Worm (Caenorhabditis elegans) whole organism, young adult: ENCODE data around the gene M153.5.

Experiments
- B0019.2 ChIP-seq: fragments of 200-800 bp; sonication (Bioruptor generic); conservative IDR thresholded peaks from 2 replicates; pipeline ENCODE4 v1.3.6; 2022; ENCODE audit warnings: missing genetic modification reagents, missing genetic modification characterization, missing compliant biosample characterization
- B0261.1 ChIP-seq: sonication (generic microtip); optimal IDR thresholded peaks from 2 replicates; lab custom pipeline; 2016; ENCODE audit warnings: mild to moderate bottlenecking, missing genetic modification characterization, moderate library complexity, missing compliant biosample characterization
- B0336.3 ChIP-seq: fragments of 200-800 bp; sonication (Bioruptor generic); IDR thresholded peaks from 2 replicates; pipeline ENCODE4 v1.3.6; 2022; ENCODE audit warnings: missing genetic modification characterization, missing compliant biosample characterization
- C17E4.6 ChIP-seq: fragments of 200-800 bp; sonication (Bioruptor generic); IDR thresholded peaks from 2 replicates; pipeline ENCODE4 v1.3.6; 2022; ENCODE audit warnings: missing genetic modification reagents, missing genetic modification characterization, missing compliant biosample characterization
- F23B12.7 ChIP-seq: sonication (generic microtip); optimal IDR thresholded peaks from 2 replicates; lab custom pipeline; 2017; ENCODE audit warnings: missing genetic modification characterization, mild to moderate bottlenecking, missing compliant biosample characterization, antibody characterized with exemption, moderate library complexity; ENCODE audit not compliant: insufficient read depth
- F37B4.10 ChIP-seq: fragments of 200-800 bp; sonication (Bioruptor generic); IDR thresholded peaks from 2 replicates; pipeline ENCODE4 v1.3.6; 2022; ENCODE audit warnings: missing genetic modification characterization, missing compliant biosample characterization
- F52B5.7 ChIP-seq: sonication (generic microtip); optimal IDR thresholded peaks from 2 replicates; lab custom pipeline; 2016; ENCODE audit warnings: mild to moderate bottlenecking, missing genetic modification characterization, missing compliant biosample characterization
- F57C9.4 ChIP-seq: sonication (generic microtip); optimal IDR thresholded peaks from 2 replicates; lab custom pipeline; 2017; ENCODE audit warnings: mild to moderate bottlenecking, missing genetic modification characterization, missing compliant biosample characterization
- K12H6.12 ChIP-seq: fragments of 200-800 bp; sonication (Bioruptor generic); optimal IDR thresholded peaks from 2 replicates; lab custom pipeline; 2018; ENCODE audit warnings: mild to moderate bottlenecking, missing genetic modification characterization, missing compliant biosample characterization
- Y53G8AR.9 ChIP-seq: fragments of 200-800 bp; sonication (Bioruptor generic); conservative IDR thresholded peaks from 2 replicates; pipeline ENCODE4 v1.3.6; 2022; ENCODE audit warnings: missing genetic modification reagents, missing genetic modification characterization, missing compliant biosample characterization
- Y56A3A.18 ChIP-seq: fragments of 200-800 bp; sonication (Bioruptor generic); IDR thresholded peaks from 2 replicates; pipeline ENCODE4 v1.3.6; 2022; ENCODE audit warnings: missing genetic modification reagents, missing genetic modification characterization, missing compliant biosample characterization
- ZK185.1 ChIP-seq: sonication (generic microtip); optimal IDR thresholded peaks from 2 replicates; lab custom pipeline; 2016; ENCODE audit warnings: mild to moderate bottlenecking, missing genetic modification characterization, missing compliant biosample characterization; ENCODE audit not compliant: poor library complexity, severe bottlenecking
- ama-1 ChIP-seq, 3 experiments: fragments of 150-350 bp in 1 of 3; sonication (generic microtip) in 2 of 3; optimal IDR thresholded peaks; 2 replicates each; lab custom pipeline; 2014 to 2018; ENCODE audit warnings: missing biosample characterization in 2 of 3, missing genetic modification characterization in 2 of 3, missing genetic modification reagents in 2 of 3
- athp-1 ChIP-seq: sonication (generic microtip); optimal IDR thresholded peaks from 2 replicates; lab custom pipeline; 2017; ENCODE audit warnings: mild to moderate bottlenecking, missing genetic modification characterization, missing compliant biosample characterization
- attf-5 ChIP-seq: fragments of 200-800 bp; sonication (Bioruptor generic); optimal IDR thresholded peaks from 2 replicates; lab custom pipeline; 2018; ENCODE audit warnings: mild to moderate bottlenecking, missing genetic modification characterization, missing compliant biosample characterization
- attf-6 ChIP-seq: fragments of 200-800 bp; sonication (Bioruptor generic); IDR thresholded peaks from 2 replicates; pipeline ENCODE4 v1.3.6; 2022; ENCODE audit warnings: missing genetic modification reagents, missing genetic modification characterization, missing compliant biosample characterization
- cebp-2 ChIP-seq: fragments of 200-800 bp; sonication (Bioruptor generic); IDR thresholded peaks from 2 replicates; pipeline ENCODE4 v1.3.6; 2022; ENCODE audit warnings: missing genetic modification characterization, missing compliant biosample characterization
- ceh-58 ChIP-seq: fragments of 200-800 bp; sonication (Bioruptor generic); IDR thresholded peaks from 2 replicates; pipeline ENCODE4 v1.3.6; 2022; ENCODE audit warnings: missing genetic modification characterization, missing compliant biosample characterization
- chd-7 ChIP-seq: sonication (generic microtip); optimal IDR thresholded peaks from 2 replicates; lab custom pipeline; 2016; ENCODE audit warnings: mild to moderate bottlenecking, missing genetic modification characterization, moderate library complexity, missing compliant biosample characterization
- die-1 ChIP-seq: sonication (generic microtip); optimal IDR thresholded peaks from 2 replicates; lab custom pipeline; 2016; ENCODE audit warnings: missing genotype, mild to moderate bottlenecking, missing genetic modification characterization, missing compliant biosample characterization
- dox-1 ChIP-seq: fragments of 200-800 bp; sonication (Bioruptor generic); IDR thresholded peaks from 2 replicates; pipeline ENCODE4 v1.3.6; 2022; ENCODE audit warnings: missing genetic modification reagents, missing genetic modification characterization, missing compliant biosample characterization
- egl-18 ChIP-seq: fragments of 200-800 bp; sonication (Bioruptor generic); IDR thresholded peaks from 2 replicates; pipeline ENCODE4 v1.3.6; 2022; ENCODE audit warnings: missing genetic modification reagents, missing genetic modification characterization, missing compliant biosample characterization
- egl-44 ChIP-seq: fragments of 200-800 bp; sonication (Bioruptor generic); IDR thresholded peaks from 2 replicates; pipeline ENCODE4 v1.3.6; 2022; ENCODE audit warnings: missing genetic modification reagents, missing genetic modification characterization, missing compliant biosample characterization
- egrh-3 ChIP-seq: fragments of 200-800 bp; sonication (Bioruptor generic); IDR thresholded peaks from 2 replicates; pipeline ENCODE4 v1.3.6; 2022; ENCODE audit warnings: missing genetic modification reagents, missing genetic modification characterization, missing compliant biosample characterization
- ekl-4 ChIP-seq: fragments of 200-800 bp; sonication (Bioruptor generic); IDR thresholded peaks from 2 replicates; pipeline ENCODE4 v1.3.6; 2022; ENCODE audit warnings: missing genetic modification reagents, missing genetic modification characterization, missing compliant biosample characterization
- lin-35 ChIP-seq, 3 experiments: fragments of 150-350 bp in 2 of 3; sonication (generic microtip) in 1 of 3; optimal IDR thresholded peaks; 2 replicates each; lab custom pipeline; 2014 to 2018; ENCODE audit warnings: missing biosample characterization in 3 of 3, missing genetic modification characterization in 3 of 3, missing genetic modification reagents in 3 of 3
- lin-40 ChIP-seq: sonication (generic microtip); optimal IDR thresholded peaks from 2 replicates; lab custom pipeline; 2016; ENCODE audit warnings: missing genetic modification characterization, mild to moderate bottlenecking, missing compliant biosample characterization, missing genotype, missing genetic modification reagents
- madf-3 ChIP-seq: fragments of 200-800 bp; sonication (Bioruptor generic); IDR thresholded peaks from 2 replicates; pipeline ENCODE4 v1.3.6; 2022; ENCODE audit warnings: missing genetic modification reagents, missing genetic modification characterization, missing compliant biosample characterization
- mcd-1 ChIP-seq: fragments of 200-800 bp; sonication (Bioruptor generic); IDR thresholded peaks from 2 replicates; pipeline ENCODE4 v1.3.6; 2022; ENCODE audit warnings: missing genetic modification reagents, missing genetic modification characterization, missing compliant biosample characterization
- mxl-1 ChIP-seq: sonication (generic microtip); optimal IDR thresholded peaks from 2 replicates; lab custom pipeline; 2016; ENCODE audit warnings: missing genetic modification characterization, missing compliant biosample characterization
- nfya-1 ChIP-seq: sonication (generic microtip); optimal IDR thresholded peaks from 2 replicates; lab custom pipeline; 2017; ENCODE audit warnings: antibody characterized with exemption, missing compliant biosample characterization, missing genetic modification characterization, borderline replicate concordance; ENCODE audit not compliant: insufficient read depth
- nfya-2 ChIP-seq: fragments of 200-800 bp; sonication (Bioruptor generic); IDR thresholded peaks from 2 replicates; pipeline ENCODE4 v1.3.6; 2022; ENCODE audit warnings: missing genetic modification reagents, missing genetic modification characterization, missing compliant biosample characterization
- nfyb-1 ChIP-seq: fragments of 200-800 bp; sonication (Bioruptor generic); IDR thresholded peaks from 2 replicates; pipeline ENCODE4 v1.3.6; 2022; ENCODE audit warnings: missing genetic modification reagents, missing genetic modification characterization, missing compliant biosample characterization
- repo-1 ChIP-seq: sonication (generic microtip); optimal IDR thresholded peaks from 2 replicates; lab custom pipeline; 2017; ENCODE audit warnings: mild to moderate bottlenecking, missing genetic modification characterization, missing compliant biosample characterization
- sdz-38 ChIP-seq: sonication (generic microtip); optimal IDR thresholded peaks from 2 replicates; lab custom pipeline; 2016; ENCODE audit warnings: missing genotype, missing genetic modification characterization, missing compliant biosample characterization
- sea-2 ChIP-seq: fragments of 200-800 bp; sonication (Bioruptor generic); IDR thresholded peaks from 2 replicates; pipeline ENCODE4 v1.3.6; 2022; ENCODE audit warnings: missing genetic modification characterization, missing compliant biosample characterization
- snpc-4 ChIP-seq, 5 experiments: fragments of 150-350 bp in 1 of 5; sonication (generic microtip) in 4 of 5; optimal IDR thresholded peaks; 2 replicates each; lab custom pipeline; 2014 to 2018; ENCODE audit warnings: missing genetic modification characterization in 5 of 5, missing biosample characterization in 3 of 5, antibody characterized with exemption in 2 of 5, mild to moderate bottlenecking in 2 of 5, missing compliant biosample characterization in 2 of 5, missing genotype in 2 of 5, moderate library complexity in 2 of 5, missing genetic modification reagents in 1 of 5
- somi-1 ChIP-seq: fragments of 200-800 bp; sonication (Bioruptor generic); optimal IDR thresholded peaks from 2 replicates; lab custom pipeline; 2018; ENCODE audit warnings: mild to moderate bottlenecking, missing genetic modification characterization, missing compliant biosample characterization
- sptf-2 ChIP-seq: fragments of 200-800 bp; sonication (Bioruptor generic); optimal IDR thresholded peaks from 2 replicates; lab custom pipeline; 2018; ENCODE audit warnings: mild to moderate bottlenecking, missing genetic modification characterization, missing compliant biosample characterization
- unc-62 ChIP-seq: fragments of 150-350 bp; optimal IDR thresholded peaks from 2 replicates; lab custom pipeline; 2014; ENCODE audit warnings: missing biosample characterization, missing genetic modification reagents, missing genetic modification characterization
- xnd-1 ChIP-seq: sonication (generic microtip); optimal IDR thresholded peaks from 2 replicates; lab custom pipeline; 2016; ENCODE audit warnings: missing genotype, missing genetic modification reagents, missing genetic modification characterization, missing compliant biosample characterization
- zfh-2 ChIP-seq: fragments of 200-800 bp; sonication (Bioruptor generic); conservative IDR thresholded peaks from 2 replicates; pipeline ENCODE4 v1.3.6; 2022; ENCODE audit warnings: missing genetic modification reagents, missing genetic modification characterization, missing compliant biosample characterization
- ztf-18 ChIP-seq: sonication (generic microtip); optimal IDR thresholded peaks from 2 replicates; lab custom pipeline; 2016; ENCODE audit warnings: missing genotype, mild to moderate bottlenecking, missing genetic modification characterization, missing compliant biosample characterization

M153.5 gene

ce11 chrX:12168765-12169164, 25.0 kb downstream of the M153.5 start:
- no peak for TF ChIP-seq ceh-58
- TF ChIP-seq lin-35 (GFP tag; optimal IDR thresholded peaks at IDR 0.05; lab: Kevin White, UChicago) = peak in 1 of 3 experiments; percentile 32
- TF ChIP-seq F57C9.4 (tag; lab: Kevin White, UChicago) = no peak
- TF ChIP-seq snpc-4 (GFP tag; optimal IDR thresholded peaks at IDR 0.05; lab: Kevin White, UChicago) = no peak
- no peak for TF ChIP-seq snpc-4 (tag; optimal IDR thresholded peaks at IDR 0.05; lab: Kevin White, UChicago)
- TF ChIP-seq B0019.2 = no peak
- TF ChIP-seq xnd-1 (tag; lab: Kevin White, UChicago) = no peak
- no peak for TF ChIP-seq ama-1 (optimal IDR thresholded peaks at IDR 0.05; lab: Kevin White, UChicago)
- no peak for TF ChIP-seq ama-1 (GFP tag; optimal IDR thresholded peaks at IDR 0.05; lab: Kevin White, UChicago)
- TF ChIP-seq sdz-38 (tag; lab: Kevin White, UChicago) = no peak
- no peak for TF ChIP-seq F23B12.7 (tag; lab: Kevin White, UChicago)
- 0 out of 2 replicates have a peak, but pooled peaks have one; percentile 17 for TF ChIP-seq madf-3 (GFP tag; lab: Robert Waterston, UW)
- TF ChIP-seq B0336.3 = no peak
- no peak for TF ChIP-seq nfya-1
- no peak for TF ChIP-seq ekl-4

DNA sequence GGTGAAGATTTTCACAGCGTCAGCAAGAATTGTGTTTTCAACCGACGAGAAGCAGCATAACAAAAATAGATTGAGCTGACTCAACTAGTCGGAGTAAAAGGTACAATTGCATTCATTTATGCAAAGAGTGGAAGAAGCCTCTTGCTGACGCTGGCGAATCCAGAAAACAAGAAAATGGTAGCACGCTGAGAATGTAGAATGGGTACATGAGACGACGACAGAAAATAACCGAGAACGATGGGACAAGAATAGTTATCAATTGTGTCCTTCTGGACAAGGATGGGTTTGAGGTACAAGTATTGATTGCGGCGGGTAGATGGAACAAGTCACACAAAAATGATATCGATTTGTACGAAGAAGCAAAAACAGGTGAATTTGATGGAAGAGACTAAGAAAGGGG, 25.6 kb downstream of the M153.5 start:
- no peak for TF ChIP-seq mxl-1 (tag; lab: Kevin White, UChicago)
- TF ChIP-seq chd-7 = peak; percentile 34
- peak; percentile 53; the same call in 1 of the 2 replicates for TF ChIP-seq egl-18 (GFP tag; lab: Robert Waterston, UW)
- 0 out of 2 replicates have a peak, but pooled peaks have one; percentile 18 for TF ChIP-seq C17E4.6 (GFP tag; lab: Robert Waterston, UW)
- TF ChIP-seq nfya-2 (GFP tag; lab: Robert Waterston, UW) = 0 out of 2 replicates have a peak, but pooled peaks have one; percentile 16
- no peak for TF ChIP-seq ztf-18 (tag; lab: Kevin White, UChicago)
- 0 out of 2 replicates have a peak, but pooled peaks have one; percentile 16 for TF ChIP-seq nfyb-1 (GFP tag; lab: Robert Waterston, UW)
- no peak for TF ChIP-seq attf-5
- TF ChIP-seq Y53G8AR.9 (GFP tag; lab: Robert Waterston, UW) = 0 out of 2 replicates have a peak, but pooled peaks have one; percentile 9
- TF ChIP-seq attf-6 = 0 out of 2 replicates have a peak, but pooled peaks have one; percentile 48
- no peak for TF ChIP-seq F37B4.10 (GFP tag; lab: Robert Waterston, UW)
- TF ChIP-seq, all 124 proteins: peak for 7

- TF ChIP-seq egrh-3 (GFP tag; lab: Robert Waterston, UW) (peak; percentile 89), mcd-1 (GFP tag; lab: Robert Waterston, UW) (peak; percentile 57), F23B12.7 (tag; lab: Kevin White, UChicago) (peak; percentile 1), athp-1 (tag; lab: Kevin White, UChicago) (no peak), sdz-38 (tag; lab: Kevin White, UChicago) (peak; percentile 38), cebp-2 (GFP tag; lab: Robert Waterston, UW) (no peak), zfh-2 (GFP tag; lab: Robert Waterston, UW) (peak; percentile 99), mxl-1 (tag; lab: Kevin White, UChicago) (no peak), chd-7 (peak; percentile 76), B0261.1 (peak; percentile 0), K12H6.12 (tag; lab: Kevin White, UChicago) (peak; percentile 91), sea-2 (GFP tag; lab: Robert Waterston, UW) (no peak), egl-44 (GFP tag; lab: Robert Waterston, UW) (peak; percentile 52; the same call in 1 of the 2 replicates), ZK185.1 (tag; lab: Kevin White, UChicago) (peak; percentile 51), die-1 (tag; lab: Kevin White, UChicago) (peak; percentile 37), unc-62 (peak; percentile 59), dox-1 (GFP tag; lab: Robert Waterston, UW) (peak; percentile 65; the same call in 1 of the 2 replicates), somi-1 (GFP tag; lab: Kevin White, UChicago) (peak; percentile 22), sptf-2 (GFP tag; lab: Kevin White, UChicago) (peak; percentile 82), lin-40 (tag; lab: Kevin White, UChicago) (peak; percentile 34), repo-1 (peak; percentile 28), Y56A3A.18 (GFP tag; lab: Robert Waterston, UW) (peak; percentile 55; the same call in 1 of the 2 replicates), ama-1 (optimal IDR thresholded peaks at IDR 0.05; lab: Kevin White, UChicago) (no peak), ama-1 (GFP tag; optimal IDR thresholded peaks at IDR 0.05; lab: Kevin White, UChicago) (no peak), F52B5.7 (tag; lab: Kevin White, UChicago) (peak; percentile 63)
Measured at ce11 chrX:12171631-12172348, 28.0 kb downstream of the M153.5 start, which contains the start of gene F57G12.1. Gene F57G12.1, minus strand, starts transcription at chrX:12171681.
